Fruit fly (Drosophila melanogaster) whole organism: ENCODE data around the gene Tlk.

Source experiments
- CG8478 ChIP-seq: fragments of >200 bp; optimal IDR thresholded peaks from 2 replicates; lab custom pipeline; 2018; ENCODE audit warnings: inconsistent platforms
- Dll ChIP-seq: fragments of >200 bp; optimal IDR thresholded peaks from 2 replicates; lab custom pipeline; 2017
- EcR ChIP-seq, 2 experiments: fragments of >200 bp; optimal IDR thresholded peaks; 2 replicates each; lab custom pipeline; 2017; ENCODE audit warnings: missing biosample characterization in 2 of 2, missing genetic modification characterization in 2 of 2, missing genetic modification reagents in 2 of 2
- pan ChIP-seq: fragments of >200 bp; optimal IDR thresholded peaks from 2 replicates; lab custom pipeline; 2017
- psq ChIP-seq: fragments of >200 bp; optimal IDR thresholded peaks from 2 replicates; lab custom pipeline; 2017
- usp ChIP-seq: fragments of >200 bp; optimal IDR thresholded peaks from 2 replicates; lab custom pipeline; 2017; ENCODE audit warnings: missing biosample characterization, missing genetic modification characterization, mixed read lengths

Tlk gene

DNA sequence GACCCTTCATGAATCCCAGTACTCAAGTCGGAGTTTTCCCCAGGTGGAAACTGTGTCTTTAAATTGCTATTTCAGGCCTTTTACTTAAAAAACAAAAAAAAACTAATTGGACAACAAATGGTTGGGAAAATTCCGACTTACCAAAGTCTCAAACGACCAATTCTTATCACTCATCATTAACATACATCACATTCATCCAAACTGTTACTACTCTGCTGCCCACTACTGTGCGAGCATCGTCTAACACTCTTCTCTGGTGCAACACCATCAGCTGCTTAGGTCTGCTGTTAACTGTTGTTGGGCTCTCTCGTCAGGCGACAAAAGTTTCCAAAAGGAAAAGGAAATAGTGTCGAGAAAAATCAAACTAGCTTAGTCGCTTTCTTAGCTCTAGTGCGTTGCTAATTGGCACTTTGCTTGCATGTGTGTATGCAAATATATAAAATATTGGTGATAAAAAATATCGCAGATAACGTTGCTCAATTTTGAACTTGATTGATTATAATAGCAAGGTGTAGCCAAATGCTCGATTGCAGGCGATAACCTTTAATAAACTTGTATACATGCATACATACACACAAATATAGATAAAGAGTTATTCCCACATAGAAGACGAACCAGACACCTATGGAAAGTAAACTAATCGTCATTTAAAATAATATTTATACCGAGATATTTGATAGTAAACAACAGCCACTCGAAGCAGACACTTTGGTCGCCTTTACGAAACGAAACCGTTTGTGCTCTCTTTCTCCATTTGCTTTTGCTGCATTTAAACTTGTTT is 25.6 kb upstream of the Tlk start:
- TF ChIP-seq CG8478 (lab: Kevin White, UChicago): no peak
- no peak for TF ChIP-seq Dll (lab: Kevin White, UChicago)

DNA sequence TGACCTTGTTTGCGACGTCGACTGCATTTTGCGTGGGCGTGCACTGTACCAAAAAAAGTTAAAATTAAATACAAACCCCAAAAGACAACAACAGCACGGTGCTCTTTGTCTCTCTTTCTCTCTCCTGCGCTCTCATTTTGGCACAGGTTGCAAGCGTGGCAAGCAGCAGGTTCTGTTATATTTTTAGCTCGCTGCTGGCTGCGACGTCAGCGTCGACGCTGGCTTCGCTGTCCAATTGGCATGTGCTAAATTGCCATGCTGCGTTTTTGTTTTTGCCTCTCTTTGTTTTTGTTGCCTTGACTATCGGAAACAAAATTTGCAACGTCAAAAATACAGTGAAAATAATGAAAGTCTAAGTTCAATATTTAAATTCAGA is 25.0 kb upstream of the Tlk start:
- TF ChIP-seq EcR (GFP tag; optimal IDR thresholded peaks at IDR 0.05; lab: Kevin White, UChicago): no peak
- TF ChIP-seq Dll (lab: Kevin White, UChicago): peak; percentile 70

DNA sequence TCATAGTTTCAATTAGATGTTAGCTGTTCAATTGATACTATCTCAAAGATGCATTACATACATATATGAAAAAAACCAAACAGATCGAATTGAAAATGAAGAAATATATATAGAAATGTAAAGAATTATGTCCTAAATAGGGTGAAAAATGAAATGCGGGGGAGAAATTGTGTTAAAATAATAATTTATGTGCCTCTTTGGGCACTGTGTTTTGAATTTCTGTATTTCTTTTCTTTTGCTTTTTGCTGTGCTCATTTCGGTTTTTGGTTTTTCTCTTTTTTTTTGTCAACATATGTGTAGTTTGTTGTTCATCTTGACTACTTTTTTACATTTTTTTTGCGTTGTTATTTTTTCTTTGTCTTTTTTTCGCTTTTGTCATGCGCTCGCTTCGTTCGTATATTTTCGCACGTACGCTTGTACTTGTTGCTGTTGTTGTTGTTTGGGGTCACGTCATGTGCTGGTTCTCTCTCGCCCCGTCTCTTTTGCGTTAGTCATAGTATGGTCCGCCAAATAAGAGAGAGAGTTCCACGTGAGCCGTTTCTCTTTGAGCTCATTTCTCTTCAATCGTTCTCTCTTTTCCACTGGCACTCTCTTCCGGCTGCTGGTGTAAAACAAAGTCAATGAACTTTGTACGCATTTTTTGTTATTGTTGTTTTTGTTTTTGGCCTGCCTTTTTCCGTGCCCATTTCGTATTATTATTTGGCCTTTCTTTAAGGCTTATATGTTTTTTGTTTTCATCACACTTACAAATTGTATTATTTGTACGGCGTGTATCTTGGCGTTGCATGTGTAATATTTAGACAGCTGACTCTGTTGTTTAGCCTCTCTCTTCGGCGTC is 24.4 kb upstream of the Tlk start:
- no peak for TF ChIP-seq CG8478 (lab: Kevin White, UChicago)
- no peak for TF ChIP-seq usp
- TF ChIP-seq Dll (lab: Kevin White, UChicago): no peak
- no peak for TF ChIP-seq psq
- peak; percentile 70 to 88 for TF ChIP-seq EcR (GFP tag; optimal IDR thresholded peaks at IDR 0.05; lab: Kevin White, UChicago)

DNA sequence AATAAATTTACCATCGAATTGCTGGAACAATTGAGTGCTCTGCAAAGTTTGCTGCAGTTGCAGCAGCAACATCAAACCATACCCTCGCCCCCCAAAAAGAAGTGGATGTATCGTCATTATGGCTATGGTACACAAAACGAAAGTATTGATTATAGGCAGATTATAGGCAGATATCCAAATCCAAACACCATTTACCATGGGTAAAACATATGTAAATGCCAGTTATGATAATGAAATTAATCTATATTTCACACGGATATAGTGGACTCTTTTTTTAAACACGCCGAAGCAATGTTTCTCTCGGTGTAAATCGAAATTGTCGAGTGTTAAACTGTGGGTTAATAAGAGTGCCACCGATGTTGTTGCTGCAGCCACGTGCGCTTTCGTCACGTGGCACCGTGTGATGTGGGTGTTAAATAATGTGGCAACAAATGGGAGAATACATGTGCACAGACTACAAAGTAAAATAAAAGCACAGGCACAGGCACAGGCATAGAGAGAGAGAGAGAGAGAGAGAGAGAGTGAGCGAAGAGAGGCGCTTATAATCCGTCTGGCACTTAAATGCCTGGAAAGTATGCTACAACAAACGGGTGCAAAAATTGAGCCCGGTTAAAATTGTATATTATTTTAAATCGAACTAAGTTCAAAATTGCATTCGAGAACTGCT is 23.1 kb upstream of the Tlk start:
- TF ChIP-seq pan (lab: Kevin White, UChicago) (no peak), Dll (lab: Kevin White, UChicago) (no peak), CG8478 (lab: Kevin White, UChicago) (no peak), usp (no peak), psq (no peak), EcR (GFP tag; optimal IDR thresholded peaks at IDR 0.05; lab: Kevin White, UChicago) (no peak)

DNA sequence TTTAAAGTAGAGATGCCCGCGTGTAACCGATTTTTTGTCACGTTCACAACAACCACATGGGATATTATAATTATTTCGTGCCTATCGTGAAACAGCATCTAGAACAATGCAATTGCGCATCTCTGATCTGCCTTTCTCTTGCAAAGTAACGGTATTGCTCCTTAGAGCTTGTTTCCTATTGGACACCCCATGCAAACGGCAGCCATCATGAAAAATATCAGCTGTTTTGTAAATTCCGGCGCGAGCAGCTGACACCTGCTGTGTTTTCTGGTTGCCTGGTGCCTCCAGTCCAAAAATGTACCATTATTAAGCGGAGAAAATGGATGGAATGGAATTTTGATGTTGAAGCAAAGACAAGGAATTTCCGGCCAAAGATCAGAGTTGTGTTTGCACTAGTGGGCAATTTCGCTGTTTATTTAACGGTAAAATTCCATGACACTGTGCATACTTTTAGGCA is 15.6 kb upstream of the Tlk start:
- TF ChIP-seq pan (lab: Kevin White, UChicago): no peak
- TF ChIP-seq psq: no peak
- TF ChIP-seq usp: no peak
- no peak for TF ChIP-seq Dll (lab: Kevin White, UChicago)
- no peak for TF ChIP-seq CG8478 (lab: Kevin White, UChicago)
- no peak for TF ChIP-seq EcR (GFP tag; optimal IDR thresholded peaks at IDR 0.05; lab: Kevin White, UChicago)

DNA sequence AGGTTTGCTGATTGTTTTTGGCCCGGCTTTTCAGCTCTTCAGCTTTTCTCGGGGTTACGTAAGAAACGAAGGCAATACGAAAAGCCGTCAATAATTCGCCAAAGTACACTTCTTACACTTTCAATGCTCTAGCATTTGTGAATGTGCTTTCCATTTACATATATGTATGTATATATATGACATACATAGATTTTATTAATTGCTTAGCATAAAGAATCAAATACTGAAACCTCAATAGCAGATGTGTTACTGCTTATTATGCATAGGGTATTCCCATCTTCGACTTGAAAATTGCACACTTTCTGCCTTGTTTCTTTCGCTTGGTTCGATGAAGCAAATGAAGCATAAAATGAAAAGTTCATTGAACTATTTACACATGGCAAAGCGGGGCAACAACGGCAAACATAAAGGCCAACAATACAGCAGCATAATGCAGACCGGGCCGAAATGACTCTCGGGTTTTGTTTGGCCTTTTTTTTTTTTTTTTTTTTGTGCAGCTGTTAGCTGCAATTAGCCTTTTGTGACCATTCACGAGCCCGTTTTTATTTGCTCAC is 9.2 kb upstream of the Tlk start:
- TF ChIP-seq EcR (GFP tag; optimal IDR thresholded peaks at IDR 0.05; lab: Kevin White, UChicago) (peak in 1 of 2 experiments; percentile 31), psq (no peak)

DNA sequence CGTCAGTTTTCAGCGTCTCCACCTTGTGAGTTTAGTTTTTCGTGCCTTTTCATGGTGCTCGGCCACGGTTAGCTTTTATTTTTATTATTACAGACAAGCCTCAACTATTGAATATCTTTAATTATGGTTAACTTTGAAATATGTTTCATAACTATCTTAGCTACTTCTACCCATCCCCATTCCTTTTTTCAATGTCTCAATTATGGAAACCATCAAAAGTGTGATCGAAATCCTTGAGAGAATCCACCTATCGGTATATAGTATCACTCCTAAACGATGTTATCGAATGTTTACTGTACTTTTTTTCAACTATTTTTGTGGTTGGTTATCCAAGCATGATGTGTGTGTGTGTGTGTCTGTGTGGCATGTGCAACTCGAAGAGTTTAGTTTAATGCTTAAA is 5.8 kb upstream of the Tlk start:
- TF ChIP-seq CG8478 (lab: Kevin White, UChicago) (no peak), Dll (lab: Kevin White, UChicago) (no peak), pan (lab: Kevin White, UChicago) (no peak), EcR (GFP tag; optimal IDR thresholded peaks at IDR 0.05; lab: Kevin White, UChicago) (no peak), usp (no peak), psq (no peak)

DNA sequence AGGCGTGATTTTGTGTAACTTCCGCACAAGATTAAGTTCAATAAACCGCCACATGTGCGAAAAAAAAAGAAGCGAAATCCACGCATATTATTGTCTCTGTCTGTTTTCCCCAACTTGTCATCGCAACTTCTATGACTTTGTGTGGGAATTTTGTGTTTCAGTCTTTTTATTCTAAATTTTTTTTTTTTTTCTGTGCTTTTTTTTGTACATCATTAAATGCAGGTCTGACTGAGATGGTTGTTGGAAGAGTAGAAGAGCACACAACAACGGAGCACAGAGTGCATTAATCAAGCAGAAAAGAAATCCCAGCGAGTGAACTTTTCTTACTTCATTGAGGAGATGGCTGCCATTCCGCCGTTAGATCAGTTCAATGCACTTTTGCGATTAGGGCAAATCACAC is 4.2 kb upstream of the Tlk start:
- TF ChIP-seq CG8478 (lab: Kevin White, UChicago): no peak
- no peak for TF ChIP-seq psq
- no peak for TF ChIP-seq Dll (lab: Kevin White, UChicago)
- TF ChIP-seq usp: no peak
- TF ChIP-seq pan (lab: Kevin White, UChicago): no peak
- TF ChIP-seq EcR (GFP tag; optimal IDR thresholded peaks at IDR 0.05; lab: Kevin White, UChicago): peak in 1 of 2 experiments; percentile 48

DNA sequence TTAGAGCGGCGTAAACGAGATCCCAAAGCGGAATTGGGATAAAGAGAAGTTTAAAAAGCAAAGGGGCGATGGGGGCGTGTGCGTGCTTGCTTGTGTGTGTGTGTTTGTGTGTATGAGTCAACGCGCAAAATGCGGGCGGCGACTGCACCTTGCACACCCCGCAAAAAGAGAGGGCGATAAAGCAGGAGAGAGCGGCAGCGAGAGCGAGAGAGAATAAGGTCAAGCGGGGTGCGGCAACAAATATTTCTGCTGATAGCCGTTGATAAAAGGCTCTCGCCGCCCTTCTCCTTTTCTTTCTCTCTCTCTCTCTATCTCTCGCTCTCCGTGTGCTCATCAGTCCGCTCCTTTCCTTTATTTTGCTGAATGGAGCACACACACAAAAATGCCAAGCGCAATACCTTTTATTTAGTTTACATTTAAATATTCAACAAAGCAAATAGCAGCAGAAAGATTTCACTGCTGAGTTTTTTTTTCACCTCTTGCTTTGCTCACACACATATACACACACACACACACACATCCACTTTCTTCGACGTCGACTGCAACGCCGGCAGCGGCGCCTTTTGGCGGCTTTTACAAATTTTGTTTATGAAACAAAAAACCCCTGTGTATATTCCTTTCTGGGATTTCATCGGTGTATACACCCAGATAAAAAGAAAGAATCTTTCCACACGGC is 1.1 kb upstream of the Tlk start:
- TF ChIP-seq CG8478 (lab: Kevin White, UChicago): no peak
- no peak for TF ChIP-seq EcR (GFP tag; optimal IDR thresholded peaks at IDR 0.05; lab: Kevin White, UChicago)
- no peak for TF ChIP-seq usp
- no peak for TF ChIP-seq psq
- no peak for TF ChIP-seq pan (lab: Kevin White, UChicago)
- no peak for TF ChIP-seq Dll (lab: Kevin White, UChicago)

DNA sequence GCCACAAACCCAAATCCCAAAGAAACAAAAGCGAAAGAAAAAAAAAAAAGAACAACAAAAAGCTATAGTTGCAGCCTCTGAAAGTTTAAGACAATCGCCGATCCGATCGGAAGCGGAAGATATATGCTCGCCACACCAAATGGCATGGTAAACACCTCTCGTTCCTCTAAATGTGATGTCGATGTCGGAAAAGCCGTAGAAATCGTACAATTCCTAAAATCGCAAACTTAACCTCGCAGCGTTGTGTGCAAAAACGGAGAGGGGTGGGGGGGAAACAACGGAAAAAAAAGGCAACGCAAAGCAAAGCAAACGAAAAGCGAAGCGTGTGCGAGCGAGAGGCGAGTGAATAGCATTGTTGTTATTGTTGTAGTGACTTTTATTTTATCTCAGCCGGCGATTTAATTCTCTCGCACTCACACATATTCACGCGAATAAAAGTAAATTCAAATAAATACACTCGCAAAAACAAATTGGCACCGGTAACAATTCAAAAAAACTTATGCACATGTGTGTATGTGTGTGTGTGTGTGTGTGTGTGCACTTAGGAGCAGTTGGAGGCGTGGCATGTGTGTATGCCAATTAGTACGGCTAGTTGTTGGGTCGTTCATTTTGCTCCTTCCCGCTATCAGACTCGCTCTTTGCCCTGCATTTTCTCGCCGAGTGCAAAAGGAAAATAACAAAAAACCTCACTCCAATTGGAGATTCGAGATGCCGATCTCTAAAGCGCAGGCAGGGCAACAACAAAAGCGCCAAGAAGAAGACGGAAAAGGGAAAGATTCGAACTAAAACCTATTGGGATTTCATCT is 572 bp downstream of the Tlk start:
- TF ChIP-seq pan (lab: Kevin White, UChicago) (no peak), EcR (GFP tag; optimal IDR thresholded peaks at IDR 0.05; lab: Kevin White, UChicago) (no peak), usp (no peak), Dll (lab: Kevin White, UChicago) (no peak), CG8478 (lab: Kevin White, UChicago) (no peak), psq (no peak)

DNA sequence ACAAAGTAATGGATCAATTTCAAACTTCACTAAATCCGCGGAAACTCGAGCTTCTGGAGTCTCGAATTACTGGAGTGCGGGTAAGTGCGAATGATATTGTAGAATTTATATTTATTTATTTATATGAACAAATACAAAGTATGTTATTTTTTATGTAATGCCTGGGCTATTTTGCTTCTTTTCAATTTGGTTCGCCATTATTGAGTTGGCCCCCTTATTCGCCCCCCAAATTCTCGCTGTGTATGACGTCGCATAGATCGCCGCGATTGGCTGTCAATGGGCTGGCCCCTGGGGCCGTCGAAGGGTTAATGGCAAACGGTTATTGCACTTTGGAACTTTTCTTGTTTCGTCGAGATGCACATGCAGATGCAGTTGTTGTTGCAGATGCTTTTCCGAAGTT is 1.8 kb downstream of the Tlk start:
- TF ChIP-seq CG8478 (lab: Kevin White, UChicago) (no peak), pan (lab: Kevin White, UChicago) (no peak), usp (no peak), Dll (lab: Kevin White, UChicago) (no peak), EcR (GFP tag; optimal IDR thresholded peaks at IDR 0.05; lab: Kevin White, UChicago) (peak in 1 of 2 experiments; percentile 38), psq (no peak)
